Fruit fly (Drosophila melanogaster): ENCODE data around the gene CG31674.

CG31674 gene

dm6 chr2L:20867381-20867780, 36.3 kb downstream of the CG31674 start, which contains the start of gene CG31675:
CG31675 (plus strand) TSS chr2L:20867755.
- TF ChIP-seq CG8159 (tag; optimal IDR thresholded peaks at IDR 0.05) (no peak), CG9948 (tag; optimal IDR thresholded peaks at IDR 0.05) (no peak), CG34367 (tag; optimal IDR thresholded peaks at IDR 0.05) (no peak), D1 (tag; optimal IDR thresholded peaks at IDR 0.05) (no peak), CG8301 (tag; optimal IDR thresholded peaks at IDR 0.05) (no peak), Snoo (tag; optimal IDR thresholded peaks at IDR 0.05) (no peak), Ets98B (GFP tag; IDR thresholded peaks at IDR 0.05) (no peak), EcR (GFP tag; optimal IDR thresholded peaks at IDR 0.05) (no peak), fd96Ca (GFP tag; IDR thresholded peaks at IDR 0.05) (no peak), rn (GFP tag; IDR thresholded peaks at IDR 0.05) (no peak), gl (tag; optimal IDR thresholded peaks at IDR 0.05) (no peak), CG13204 (GFP tag; optimal IDR thresholded peaks at IDR 0.05) (no peak), Pif1A (GFP tag; optimal IDR thresholded peaks at IDR 0.05) (no peak), CG15710 (tag; optimal IDR thresholded peaks at IDR 0.05) (no peak), CG10348 (GFP tag; IDR thresholded peaks at IDR 0.05) (no peak), CG17806 (tag; optimal IDR thresholded peaks at IDR 0.05) (no peak), CG32121 (GFP tag; IDR thresholded peaks at IDR 0.05) (no peak), Pif1B (GFP tag; optimal IDR thresholded peaks at IDR 0.05) (no peak)

- TF ChIP-seq CG4496 (GFP tag; IDR thresholded peaks at IDR 0.05) = 0 out of 3 replicates have a peak, but pooled peaks have one; percentile 29
- no peak for TF ChIP-seq Snoo (tag; optimal IDR thresholded peaks at IDR 0.05)
Measured at dm6 chr2L:20868921-20869320, 37.9 kb downstream of the CG31674 start.

- TF ChIP-seq CG12605 (GFP tag; IDR thresholded peaks at IDR 0.05) (peak; percentile 26; the same call in 1 of the 2 replicates), CG8159 (tag; optimal IDR thresholded peaks at IDR 0.05) (no peak), CG15710 (tag; optimal IDR thresholded peaks at IDR 0.05) (no peak), CG14655 (GFP tag; optimal IDR thresholded peaks at IDR 0.05) (no peak), CG8301 (tag; optimal IDR thresholded peaks at IDR 0.05) (no peak), EcR (GFP tag; optimal IDR thresholded peaks at IDR 0.05) (no peak), gl (tag; optimal IDR thresholded peaks at IDR 0.05) (peak; percentile 2), CG10348 (GFP tag; IDR thresholded peaks at IDR 0.05) (no peak), CG13204 (GFP tag; optimal IDR thresholded peaks at IDR 0.05) (peak; percentile 85), Snoo (tag; optimal IDR thresholded peaks at IDR 0.05) (no peak), Pif1B (GFP tag; optimal IDR thresholded peaks at IDR 0.05) (no peak), CG17806 (tag; optimal IDR thresholded peaks at IDR 0.05) (no peak), Ets98B (GFP tag; IDR thresholded peaks at IDR 0.05) (no peak), rn (GFP tag; IDR thresholded peaks at IDR 0.05) (no peak), CG9948 (tag; optimal IDR thresholded peaks at IDR 0.05) (no peak), Pif1A (GFP tag; optimal IDR thresholded peaks at IDR 0.05) (no peak), CG32121 (GFP tag; IDR thresholded peaks at IDR 0.05) (peak; percentile 47; the same call in 1 of the 2 replicates), fd96Ca (GFP tag; IDR thresholded peaks at IDR 0.05) (no peak), CG34367 (tag; optimal IDR thresholded peaks at IDR 0.05) (no peak), D1 (tag; optimal IDR thresholded peaks at IDR 0.05) (no peak), CG4496 (GFP tag; IDR thresholded peaks at IDR 0.05) (no peak)
Measured at dm6 chr2L:20869804-20870295, 38.8 kb downstream of the CG31674 start, which contains the start of gene CG14401. CG14401 (plus strand) TSS chr2L:20869854.

dm6 chr2L:20874514-20874913, 43.5 kb downstream of the CG31674 start:
- TF ChIP-seq CG4496 (GFP tag; IDR thresholded peaks at IDR 0.05) = no peak

dm6 chr2L:20878052-20878451, 47.0 kb downstream of the CG31674 start:
- TF ChIP-seq Snoo (tag; optimal IDR thresholded peaks at IDR 0.05) = no peak
- peak; percentile 22 for TF ChIP-seq CG14655 (GFP tag; optimal IDR thresholded peaks at IDR 0.05)

dm6 chr2L:20878463-20878862, 47.4 kb downstream of the CG31674 start:
- TF ChIP-seq EcR (GFP tag; optimal IDR thresholded peaks at IDR 0.05) (peak; percentile 34), rn (GFP tag; IDR thresholded peaks at IDR 0.05) (no peak)

dm6 chr2L:20879567-20880141, 48.6 kb downstream of the CG31674 start:
- TF ChIP-seq CG13204 (GFP tag; optimal IDR thresholded peaks at IDR 0.05) (no peak), CG15710 (tag; optimal IDR thresholded peaks at IDR 0.05) (no peak), fd96Ca (GFP tag; IDR thresholded peaks at IDR 0.05) (no peak), CG8301 (tag; optimal IDR thresholded peaks at IDR 0.05) (no peak), CG4496 (GFP tag; IDR thresholded peaks at IDR 0.05) (no peak), CG8159 (tag; optimal IDR thresholded peaks at IDR 0.05) (no peak), CG12605 (GFP tag; IDR thresholded peaks at IDR 0.05) (no peak), Pif1B (GFP tag; optimal IDR thresholded peaks at IDR 0.05) (no peak), D1 (tag; optimal IDR thresholded peaks at IDR 0.05) (no peak)
